Worm (Caenorhabditis elegans): Measurements from ENCODE around the gene ins-31.

ins-31 gene

ce11 chrII:3154383-3154782 lies 27.5 kb downstream of the ins-31 start, which contains the start of gene sri-32:
Gene sri-32 (minus strand): TSS chrII:3154483.
- TF ChIP-seq pqm-1 (tag; optimal IDR thresholded peaks at IDR 0.05) = no peak
- no peak for TF ChIP-seq mxl-3 (GFP tag; optimal IDR thresholded peaks at IDR 0.05)
- TF ChIP-seq arid-1 (GFP tag; conservative IDR thresholded peaks at IDR 0.05) = no peak
- TF ChIP-seq mes-2 (tag; optimal IDR thresholded peaks at IDR 0.05; ENCODE audit: poor library complexity, severe bottlenecking) = no peak

- TF ChIP-seq dmd-9 (GFP tag; IDR thresholded peaks at IDR 0.05) (no peak), aha-1 (tag) (peak; percentile 34)
Observed at ce11 chrII:3156749-3157148, 29.9 kb downstream of the ins-31 start, which contains the start of gene sri-33. Gene sri-33 (minus strand): TSS chrII:3156849.

DNA sequence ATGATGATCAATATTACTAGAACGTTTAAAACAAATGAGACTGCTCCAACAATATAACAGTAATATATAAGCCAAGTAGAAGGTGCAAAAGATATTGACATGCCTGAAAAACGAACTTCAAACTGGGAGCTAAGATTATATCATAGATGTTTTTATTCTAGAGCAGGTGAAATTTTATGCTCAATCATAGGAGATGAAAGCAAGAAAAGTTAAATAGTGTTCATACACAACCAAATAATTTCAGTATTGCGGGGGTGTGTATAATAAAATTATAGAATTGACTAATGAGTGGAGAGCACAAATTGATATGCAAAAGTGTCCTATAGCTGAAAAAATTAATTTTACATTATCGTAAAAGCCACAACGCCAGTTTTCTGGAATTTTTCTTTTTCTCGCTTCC lies 32.1 kb downstream of the ins-31 start, which contains the start of gene sri-34:
Gene sri-34, minus strand, starts transcription at position 101 of the 400 bp plus-strand sequence.
- TF ChIP-seq nhr-42 (GFP tag; IDR thresholded peaks at IDR 0.05) (no peak), lir-3 (tag; optimal IDR thresholded peaks at IDR 0.05) (no peak), sdz-12 (GFP tag; optimal IDR thresholded peaks at IDR 0.05) (no peak), lin-29 (GFP tag; IDR thresholded peaks at IDR 0.05) (no peak), hif-1 (tag; optimal IDR thresholded peaks at IDR 0.05) (no peak), dmd-9 (GFP tag; IDR thresholded peaks at IDR 0.05) (no peak), skn-1 (tag; optimal IDR thresholded peaks at IDR 0.05) (no peak), F44E2.7 (GFP tag; IDR thresholded peaks at IDR 0.05) (no peak), mxl-3 (GFP tag; optimal IDR thresholded peaks at IDR 0.05) (no peak), Y5F2A.4 (GFP tag; optimal IDR thresholded peaks at IDR 0.05) (no peak), mep-1 (tag; optimal IDR thresholded peaks at IDR 0.05) (no peak), zip-2 (tag; optimal IDR thresholded peaks at IDR 0.05) (no peak), ama-1 (optimal IDR thresholded peaks at IDR 0.05) (no peak), nhr-237 (tag; optimal IDR thresholded peaks at IDR 0.05) (no peak), nhr-6 (tag; optimal IDR thresholded peaks at IDR 0.05) (no peak), vab-7 (GFP tag; IDR thresholded peaks at IDR 0.05) (no peak)

- TF ChIP-seq aha-1 (tag) = no peak
- no peak for TF ChIP-seq cey-2 (tag; optimal IDR thresholded peaks at IDR 0.05; ENCODE audit: borderline replicate concordance, insufficient read depth)
- no peak for TF ChIP-seq ctbp-1 (GFP tag; IDR thresholded peaks at IDR 0.05)
- no peak for TF ChIP-seq lin-29 (GFP tag; IDR thresholded peaks at IDR 0.05)
- TF ChIP-seq attf-4 (tag; optimal IDR thresholded peaks at IDR 0.05) = no peak
- no peak for TF ChIP-seq R02D3.7 (tag; optimal IDR thresholded peaks at IDR 0.05)
- no peak for TF ChIP-seq ztf-11 (tag; optimal IDR thresholded peaks at IDR 0.05)
- TF ChIP-seq ceh-20 (GFP tag; IDR thresholded peaks at IDR 0.05) = no peak
- TF ChIP-seq nhr-102 (tag; optimal IDR thresholded peaks at IDR 0.05) = no peak
- TF ChIP-seq lim-7 (GFP tag; IDR thresholded peaks at IDR 0.05) = no peak
- no peak for TF ChIP-seq dve-1 (tag; optimal IDR thresholded peaks at IDR 0.05; ENCODE audit: insufficient read depth)
- TF ChIP-seq dmd-9 (GFP tag; IDR thresholded peaks at IDR 0.05) = no peak
Observed at ce11 chrII:3170089-3170488, 43.2 kb downstream of the ins-31 start, which contains the start of gene fbxc-55. Gene fbxc-55 (minus strand): TSS chrII:3170189.

ce11 chrII:3172176-3172575 lies 45.3 kb downstream of the ins-31 start, which contains the start of gene Y27F2A.10:
Gene Y27F2A.10 (minus strand): TSS chrII:3172276.
- TF ChIP-seq nhr-76 (tag; optimal IDR thresholded peaks at IDR 0.05) (no peak), nhr-111 (GFP tag; optimal IDR thresholded peaks at IDR 0.05) (no peak), unc-39 (tag; optimal IDR thresholded peaks at IDR 0.05) (no peak), nhr-25 (tag; optimal IDR thresholded peaks at IDR 0.05; ENCODE audit: borderline replicate concordance, insufficient read depth) (no peak), ceh-20 (GFP tag; IDR thresholded peaks at IDR 0.05) (no peak), zag-1 (tag; optimal IDR thresholded peaks at IDR 0.05) (no peak), lin-38 (GFP tag; IDR thresholded peaks at IDR 0.05) (no peak)
